Worm (Caenorhabditis elegans) whole organism, mixed stage, embryonic: ENCODE results near the gene ztf-7.

Source experiments
- blmp-1 ChIP-seq: fragments of 150-350 bp; optimal IDR thresholded peaks from 2 replicates; lab custom pipeline; 2014; ENCODE audit warnings: missing biosample characterization, missing genetic modification characterization
- ceh-39 ChIP-seq: fragments of 150-350 bp; optimal IDR thresholded peaks from 2 replicates; lab custom pipeline; 2014; ENCODE audit warnings: missing biosample characterization, missing genetic modification characterization
- cnd-1 ChIP-seq: fragments of 200-800 bp; sonication (Bioruptor generic); optimal IDR thresholded peaks from 2 replicates; lab custom pipeline; 2018; ENCODE audit warnings: mild to moderate bottlenecking, missing genetic modification characterization, missing compliant biosample characterization
- drap-1 ChIP-seq: fragments of 200-800 bp; sonication (Bioruptor generic); optimal IDR thresholded peaks from 3 replicates; lab custom pipeline; 2018; ENCODE audit warnings: mild to moderate bottlenecking, missing genetic modification characterization, missing compliant biosample characterization
- elt-3 ChIP-seq: fragments of 150-350 bp; optimal IDR thresholded peaks from 2 replicates; lab custom pipeline; 2014; ENCODE audit warnings: missing biosample characterization, missing genetic modification characterization
- flh-1 ChIP-seq: fragments of 200-800 bp; sonication (Bioruptor generic); optimal IDR thresholded peaks from 2 replicates; lab custom pipeline; 2018; ENCODE audit warnings: mild to moderate bottlenecking, missing genetic modification characterization, moderate library complexity, missing compliant biosample characterization
- hlh-1 ChIP-seq: fragments of 150-350 bp; optimal IDR thresholded peaks from 2 replicates; lab custom pipeline; 2014; ENCODE audit warnings: missing biosample characterization, missing genetic modification reagents, missing genetic modification characterization
- lin-13 ChIP-seq: fragments of 150-350 bp; optimal IDR thresholded peaks from 2 replicates; lab custom pipeline; 2014; ENCODE audit warnings: missing biosample characterization, missing genetic modification characterization
- lsy-2 ChIP-seq: fragments of 150-350 bp; optimal IDR thresholded peaks from 2 replicates; lab custom pipeline; 2014; ENCODE audit warnings: missing biosample characterization, missing genetic modification characterization
- mab-5 ChIP-seq: fragments of 150-350 bp; optimal IDR thresholded peaks from 2 replicates; lab custom pipeline; 2014; ENCODE audit warnings: missing biosample characterization, missing genetic modification characterization
- mep-1 ChIP-seq: fragments of 150-350 bp; optimal IDR thresholded peaks from 2 replicates; lab custom pipeline; 2017; ENCODE audit warnings: missing biosample characterization, missing genetic modification reagents, missing genetic modification characterization, inconsistent platforms
- mls-2 ChIP-seq: sonication (generic microtip); optimal IDR thresholded peaks from 2 replicates; lab custom pipeline; 2016; ENCODE audit warnings: mild to moderate bottlenecking, missing genetic modification characterization, moderate library complexity, missing compliant biosample characterization
- nhr-2 ChIP-seq: fragments of 150-350 bp; optimal IDR thresholded peaks from 2 replicates; lab custom pipeline; 2014; ENCODE audit warnings: missing biosample characterization, missing genetic modification characterization
- nhr-237 ChIP-seq: fragments of 150-350 bp; optimal IDR thresholded peaks from 2 replicates; lab custom pipeline; 2014; ENCODE audit warnings: missing biosample characterization, missing genetic modification characterization
- sptf-1 ChIP-seq: sonication (generic microtip); optimal IDR thresholded peaks from 2 replicates; lab custom pipeline; 2017; ENCODE audit warnings: mild to moderate bottlenecking, missing genetic modification characterization, moderate library complexity, missing compliant biosample characterization
- unc-120 ChIP-seq: sonication (generic microtip); optimal IDR thresholded peaks from 2 replicates; lab custom pipeline; 2017; ENCODE audit warnings: missing genetic modification characterization, missing compliant biosample characterization; ENCODE audit not compliant: poor library complexity, severe bottlenecking
- unc-39 ChIP-seq: fragments of 150-350 bp; optimal IDR thresholded peaks from 2 replicates; lab custom pipeline; 2014; ENCODE audit warnings: missing biosample characterization, missing genetic modification characterization
- zip-8 ChIP-seq: fragments of 150-350 bp; optimal IDR thresholded peaks from 2 replicates; lab custom pipeline; 2014; ENCODE audit warnings: missing biosample characterization, missing genetic modification characterization

Gene ztf-7

ce11 chrV:9738077-9738705 lies 51.3 kb downstream of the ztf-7 start:
- TF ChIP-seq mep-1 (tag; lab: Kevin White, UChicago) = no peak
- no peak for TF ChIP-seq nhr-2 (tag; lab: Kevin White, UChicago)
- no peak for TF ChIP-seq nhr-237 (tag; lab: Kevin White, UChicago)
- TF ChIP-seq lin-13 (tag; lab: Kevin White, UChicago) = no peak
- TF ChIP-seq drap-1 (GFP tag; lab: Kevin White, UChicago) = no peak
- no peak for TF ChIP-seq zip-8
- no peak for TF ChIP-seq cnd-1
- no peak for TF ChIP-seq mls-2 (tag; lab: Kevin White, UChicago)
- no peak for TF ChIP-seq sptf-1 (tag; lab: Kevin White, UChicago)
- no peak for TF ChIP-seq unc-39 (tag; lab: Kevin White, UChicago)
- TF ChIP-seq ceh-39 = no peak
- no peak for TF ChIP-seq unc-120 (tag; lab: Kevin White, UChicago)
- TF ChIP-seq lsy-2 (tag; lab: Kevin White, UChicago) = no peak
- TF ChIP-seq elt-3 (tag; lab: Kevin White, UChicago) = no peak
- TF ChIP-seq mab-5 (tag; lab: Kevin White, UChicago) = no peak
- TF ChIP-seq hlh-1 (tag; lab: Kevin White, UChicago) = no peak
- TF ChIP-seq blmp-1 (tag; lab: Kevin White, UChicago) = no peak

- TF ChIP-seq flh-1 (GFP tag; lab: Kevin White, UChicago) (no peak), blmp-1 (tag; lab: Kevin White, UChicago) (no peak)
Observed at ce11 chrV:9737287-9737686, 52.2 kb downstream of the ztf-7 start, which contains the start of gene aqp-4. Gene aqp-4 (plus strand): TSS chrV:9737556.
